Worm (Caenorhabditis elegans) whole organism, early embryonic: ENCODE results near the gene pcp-5.

Source experiments
- B0310.2 ChIP-seq: sonication (generic microtip); optimal IDR thresholded peaks from 2 replicates; lab custom pipeline; 2016; ENCODE audit warnings: mild to moderate bottlenecking, missing genetic modification characterization, missing compliant biosample characterization
- F13C5.2 ChIP-seq: sonication (generic microtip); optimal IDR thresholded peaks from 2 replicates; lab custom pipeline; 2017; ENCODE audit warnings: mild to moderate bottlenecking, missing genetic modification characterization, inconsistent platforms, missing compliant biosample characterization
- aly-1 ChIP-seq: sonication (generic microtip); optimal IDR thresholded peaks from 2 replicates; lab custom pipeline; 2016; ENCODE audit warnings: missing genetic modification characterization, missing compliant biosample characterization
- ama-1 ChIP-seq: fragments of 150-350 bp; optimal IDR thresholded peaks from 2 replicates; lab custom pipeline; 2014
- ceh-13 ChIP-seq: fragments of 200-800 bp; sonication (Bioruptor generic); optimal IDR thresholded peaks from 2 replicates; lab custom pipeline; 2018; ENCODE audit warnings: mild to moderate bottlenecking, missing genetic modification characterization, missing compliant biosample characterization
- ceh-36 ChIP-seq: sonication (generic microtip); optimal IDR thresholded peaks from 2 replicates; lab custom pipeline; 2016; ENCODE audit warnings: missing genetic modification characterization, inconsistent platforms, missing compliant biosample characterization
- ets-7 ChIP-seq: sonication (generic microtip); optimal IDR thresholded peaks from 2 replicates; lab custom pipeline; 2016; ENCODE audit warnings: missing genotype, missing genetic modification characterization, missing compliant biosample characterization
- flt-1 ChIP-seq: fragments of 200-800 bp; sonication (Bioruptor generic); IDR thresholded peaks from 2 replicates; pipeline ENCODE4 v1.3.6; 2022; ENCODE audit warnings: missing genetic modification characterization, missing compliant biosample characterization
- hmbx-1 ChIP-seq: sonication (generic microtip); optimal IDR thresholded peaks from 2 replicates; lab custom pipeline; 2016; ENCODE audit warnings: mild to moderate bottlenecking, missing genetic modification characterization, missing compliant biosample characterization
- hmg-4 ChIP-seq: fragments of 200-800 bp; sonication (Bioruptor generic); optimal IDR thresholded peaks from 2 replicates; lab custom pipeline; 2018; ENCODE audit warnings: mild to moderate bottlenecking, missing genetic modification characterization, missing compliant biosample characterization
- hnd-1 ChIP-seq: sonication (generic microtip); optimal IDR thresholded peaks from 2 replicates; lab custom pipeline; 2016; ENCODE audit warnings: missing genetic modification characterization, missing compliant biosample characterization
- pes-1 ChIP-seq: fragments of 200-800 bp; sonication (Bioruptor generic); IDR thresholded peaks from 2 replicates; pipeline ENCODE4 v1.3.6; 2022; ENCODE audit warnings: missing genetic modification reagents, missing genetic modification characterization, missing compliant biosample characterization
- scrt-1 ChIP-seq: fragments of 200-800 bp; sonication (Bioruptor generic); IDR thresholded peaks from 2 replicates; pipeline ENCODE4 v1.3.6; 2022; ENCODE audit warnings: missing genetic modification characterization, missing compliant biosample characterization
- sea-1 ChIP-seq: fragments of 200-800 bp; sonication (Bioruptor generic); conservative IDR thresholded peaks from 2 replicates; pipeline ENCODE4 v1.3.6; 2022; ENCODE audit warnings: missing genetic modification characterization, missing compliant biosample characterization
- tbx-11 ChIP-seq: fragments of 200-800 bp; sonication (Bioruptor generic); IDR thresholded peaks from 2 replicates; pipeline ENCODE4 v1.3.6; 2022; ENCODE audit warnings: missing genetic modification characterization, missing compliant biosample characterization
- tbx-37 ChIP-seq: fragments of 200-800 bp; sonication (Bioruptor generic); conservative IDR thresholded peaks from 2 replicates; pipeline ENCODE4 v1.3.6; 2022; ENCODE audit warnings: missing genetic modification reagents, missing genetic modification characterization, missing compliant biosample characterization
- tra-4 ChIP-seq: sonication (generic microtip); optimal IDR thresholded peaks from 2 replicates; lab custom pipeline; 2017; ENCODE audit warnings: missing genetic modification characterization, missing compliant biosample characterization

The pcp-5 gene

DNA sequence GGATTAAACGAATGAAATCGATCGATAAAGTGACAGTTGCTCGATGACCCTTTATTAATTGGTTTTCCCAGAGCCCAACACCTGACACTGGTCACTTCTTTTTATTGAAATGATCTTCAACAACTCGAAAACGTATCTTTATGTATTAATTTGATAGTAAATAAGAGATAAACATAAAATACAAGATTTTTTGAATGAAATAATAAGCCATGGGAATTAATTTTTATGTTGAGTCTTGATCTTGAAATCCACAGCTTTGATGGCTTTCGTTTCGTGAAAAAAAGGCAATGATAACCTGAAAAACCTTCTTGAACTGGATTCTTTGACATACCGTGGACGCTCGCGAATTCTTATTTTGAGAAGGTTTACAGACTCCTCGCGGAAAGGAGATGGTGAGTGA lies at the start of gene pcp-5:
Gene pcp-5 (minus strand): TSS at position 101 of the 400 bp plus-strand sequence.
- TF ChIP-seq B0310.2 (tag; lab: Kevin White, UChicago) (no peak), aly-1 (tag; lab: Kevin White, UChicago) (no peak), pes-1 (GFP tag; lab: Robert Waterston, UW) (no peak), tbx-11 (GFP tag; lab: Robert Waterston, UW) (no peak)

DNA sequence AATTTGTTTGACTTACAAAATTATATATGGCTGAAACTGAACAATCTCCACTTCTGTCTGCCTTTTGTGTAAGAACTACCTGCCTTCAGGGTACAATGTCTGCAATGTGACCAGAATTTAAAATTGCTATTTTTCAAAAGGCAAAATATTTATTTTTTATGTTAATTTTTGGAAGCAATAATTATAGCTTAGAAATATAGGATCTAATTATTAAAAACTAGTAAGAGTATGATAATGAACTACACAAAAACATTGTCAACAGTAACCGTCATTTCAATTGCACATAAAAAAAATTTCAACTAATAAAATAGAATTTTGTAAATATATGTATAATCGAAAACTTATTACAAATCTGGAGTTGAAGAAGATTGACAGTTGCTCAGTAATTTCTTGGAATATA lies 49.5 kb upstream of the pcp-5 start, which contains the start of gene C29E4.9:
Gene C29E4.9 (minus strand): TSS at position 101 of the 400 bp plus-strand sequence.
- TF ChIP-seq ama-1 (lab: Kevin White, UChicago) (no peak), pes-1 (GFP tag; lab: Robert Waterston, UW) (no peak), aly-1 (tag; lab: Kevin White, UChicago) (no peak)

DNA sequence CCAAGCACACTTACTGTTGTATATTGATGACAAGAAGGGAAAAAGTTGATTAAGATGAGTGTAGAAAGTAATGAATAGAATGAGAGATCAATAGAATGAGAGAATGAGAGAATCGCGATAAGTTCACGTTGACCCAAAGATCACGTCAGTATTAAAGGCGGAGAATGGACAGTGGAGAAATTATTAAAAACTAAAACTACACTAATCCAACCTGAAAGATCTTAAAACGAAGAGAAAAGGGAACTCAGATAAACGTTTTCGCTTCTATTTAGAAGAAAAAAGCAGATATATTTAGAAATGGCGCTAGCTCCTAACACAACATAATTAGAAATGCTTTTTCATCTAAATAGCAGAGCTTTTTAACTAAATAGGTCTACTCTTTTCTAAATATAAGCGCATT lies 45.8 kb upstream of the pcp-5 start, which contains the start of gene let-754:
Gene let-754 (minus strand): TSS at position 101 of the 400 bp plus-strand sequence.
- no peak for TF ChIP-seq B0310.2 (tag; lab: Kevin White, UChicago)
- no peak for TF ChIP-seq flt-1
- TF ChIP-seq hmg-4: no peak
- no peak for TF ChIP-seq ceh-13
- TF ChIP-seq F13C5.2 (tag; lab: Kevin White, UChicago): no peak
- no peak for TF ChIP-seq scrt-1 (GFP tag; lab: Robert Waterston, UW)
- no peak for TF ChIP-seq tra-4
- TF ChIP-seq hnd-1 (tag; lab: Kevin White, UChicago): no peak
- no peak for TF ChIP-seq tbx-11 (GFP tag; lab: Robert Waterston, UW)
- no peak for TF ChIP-seq aly-1 (tag; lab: Kevin White, UChicago)
- no peak for TF ChIP-seq ama-1 (lab: Kevin White, UChicago)
- TF ChIP-seq ets-7 (tag; lab: Kevin White, UChicago): no peak
- no peak for TF ChIP-seq ceh-36 (tag; lab: Kevin White, UChicago)
- no peak for TF ChIP-seq pes-1 (GFP tag; lab: Robert Waterston, UW)
- no peak for TF ChIP-seq hmbx-1 (tag; lab: Kevin White, UChicago)
- TF ChIP-seq sea-1 (GFP tag; lab: Robert Waterston, UW): no peak
- no peak for TF ChIP-seq tbx-37 (GFP tag; lab: Robert Waterston, UW)

DNA sequence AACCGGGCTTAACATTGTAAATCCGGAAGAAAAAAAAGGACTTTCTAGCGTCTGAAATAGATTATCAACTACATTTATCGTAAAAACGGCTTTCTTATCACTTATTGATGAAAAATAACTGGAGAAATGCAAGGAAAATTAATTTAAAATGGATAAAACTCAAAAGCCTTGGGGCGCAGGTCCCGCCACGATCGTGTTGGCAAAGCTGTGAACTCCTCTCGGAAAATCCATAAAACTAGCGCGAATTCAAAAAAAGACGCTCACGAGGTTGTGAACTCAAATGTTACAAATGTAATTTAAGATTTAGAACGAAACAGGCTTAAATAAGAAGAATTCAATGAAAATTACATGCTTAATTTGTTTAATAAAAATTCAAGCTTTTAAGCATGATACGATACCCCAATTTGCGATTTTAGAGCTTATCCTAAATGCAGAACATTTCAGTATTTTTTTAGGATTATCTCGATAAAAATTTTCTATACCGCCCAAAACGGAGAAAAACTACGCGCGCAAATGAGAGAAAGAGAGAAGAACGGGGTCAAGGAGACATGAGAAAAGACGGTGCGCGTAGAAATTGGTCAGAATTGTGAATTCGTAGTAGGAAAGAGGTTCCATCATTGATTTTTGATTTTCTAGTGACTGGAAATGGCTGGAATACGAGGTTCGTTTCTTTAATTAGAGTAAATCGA lies 44.8 kb upstream of the pcp-5 start, which contains the start of gene C29E4.15:
Gene C29E4.15 (plus strand): TSS at position 547 of the 689 bp plus-strand sequence.
- TF ChIP-seq aly-1 (tag; lab: Kevin White, UChicago) (no peak), tbx-11 (GFP tag; lab: Robert Waterston, UW) (no peak), tra-4 (no peak), tbx-37 (GFP tag; lab: Robert Waterston, UW) (no peak), ceh-36 (tag; lab: Kevin White, UChicago) (no peak), flt-1 (no peak), B0310.2 (tag; lab: Kevin White, UChicago) (no peak), hnd-1 (tag; lab: Kevin White, UChicago) (no peak), ceh-13 (no peak), F13C5.2 (tag; lab: Kevin White, UChicago) (no peak), sea-1 (GFP tag; lab: Robert Waterston, UW) (no peak)

DNA sequence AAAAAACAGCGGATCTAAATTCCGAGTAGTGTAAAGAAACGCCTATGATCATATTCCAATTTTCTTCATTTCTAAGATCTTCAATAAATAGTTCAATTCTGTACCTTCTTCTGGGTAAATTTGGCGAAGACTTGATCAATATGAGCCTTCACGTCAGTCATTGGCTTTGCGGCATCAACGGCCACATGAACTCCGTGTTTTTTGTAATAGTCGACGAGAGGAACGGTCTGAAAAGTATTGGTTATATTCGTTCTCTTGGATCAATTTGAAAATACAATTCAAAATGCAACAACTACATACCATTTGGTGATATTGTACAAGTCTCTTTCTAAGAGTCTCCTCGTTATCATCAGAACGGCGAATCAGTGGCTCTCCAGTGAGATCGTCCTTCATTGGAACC lies 43.0 kb upstream of the pcp-5 start:
- TF ChIP-seq flt-1 (no peak), tra-4 (no peak), tbx-37 (GFP tag; lab: Robert Waterston, UW) (no peak), ama-1 (lab: Kevin White, UChicago) (no peak), B0310.2 (tag; lab: Kevin White, UChicago) (no peak), aly-1 (tag; lab: Kevin White, UChicago) (no peak), tbx-11 (GFP tag; lab: Robert Waterston, UW) (no peak), hmbx-1 (tag; lab: Kevin White, UChicago) (no peak), scrt-1 (GFP tag; lab: Robert Waterston, UW) (no peak), F13C5.2 (tag; lab: Kevin White, UChicago) (no peak)

DNA sequence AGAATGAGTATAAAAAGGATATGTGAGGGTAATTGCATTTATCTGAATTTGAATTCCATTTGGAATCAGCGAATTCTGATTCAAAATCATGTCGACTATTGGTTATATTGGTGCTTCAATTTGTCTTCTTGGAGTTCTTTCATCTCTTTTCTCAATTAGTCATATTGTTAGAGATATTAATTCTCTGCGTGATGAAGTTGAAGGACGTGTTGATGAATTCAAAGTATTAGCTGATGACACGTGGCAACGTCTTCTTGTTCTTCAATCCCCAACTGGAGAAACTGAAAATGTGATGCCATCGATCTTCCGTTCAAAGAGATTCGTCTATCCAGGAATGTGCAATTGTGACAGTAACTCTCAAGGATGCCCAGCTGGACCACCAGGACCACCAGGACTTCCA lies 41.4 kb upstream of the pcp-5 start, which contains the start of gene col-90:
Gene col-90 (plus strand): TSS at position 37 of the 400 bp plus-strand sequence.
- TF ChIP-seq tra-4 (no peak), pes-1 (GFP tag; lab: Robert Waterston, UW) (no peak), flt-1 (no peak), ceh-13 (no peak), ceh-36 (tag; lab: Kevin White, UChicago) (no peak), hmg-4 (no peak), F13C5.2 (tag; lab: Kevin White, UChicago) (no peak), ama-1 (lab: Kevin White, UChicago) (no peak), tbx-11 (GFP tag; lab: Robert Waterston, UW) (no peak), scrt-1 (GFP tag; lab: Robert Waterston, UW) (no peak), aly-1 (tag; lab: Kevin White, UChicago) (no peak), ets-7 (tag; lab: Kevin White, UChicago) (no peak), tbx-37 (GFP tag; lab: Robert Waterston, UW) (no peak), hmbx-1 (tag; lab: Kevin White, UChicago) (no peak), B0310.2 (tag; lab: Kevin White, UChicago) (no peak), hnd-1 (tag; lab: Kevin White, UChicago) (no peak), sea-1 (GFP tag; lab: Robert Waterston, UW) (no peak)

DNA sequence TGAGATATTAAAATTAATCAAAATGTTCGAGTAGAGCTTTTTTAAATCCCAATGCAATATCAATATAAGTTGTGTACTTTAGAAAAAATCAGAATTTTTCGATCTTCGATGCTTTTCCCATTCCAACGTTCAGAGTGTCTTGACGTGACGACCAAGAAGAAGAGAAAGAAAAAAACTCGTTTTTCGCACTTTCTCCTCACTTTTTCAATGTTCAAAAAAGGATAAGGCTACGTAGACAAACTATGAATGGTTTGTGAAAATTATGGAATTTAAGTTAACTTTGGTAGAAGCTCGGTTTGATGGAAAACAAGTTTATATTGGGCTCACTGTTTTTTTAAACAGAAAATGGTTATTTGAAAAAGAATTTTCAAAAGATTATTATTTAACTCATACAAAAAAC lies 40.3 kb upstream of the pcp-5 start:
- no peak for TF ChIP-seq ets-7 (tag; lab: Kevin White, UChicago)
- no peak for TF ChIP-seq tbx-11 (GFP tag; lab: Robert Waterston, UW)
- no peak for TF ChIP-seq F13C5.2 (tag; lab: Kevin White, UChicago)
- no peak for TF ChIP-seq hnd-1 (tag; lab: Kevin White, UChicago)
- no peak for TF ChIP-seq ama-1 (lab: Kevin White, UChicago)
- no peak for TF ChIP-seq hmbx-1 (tag; lab: Kevin White, UChicago)
- no peak for TF ChIP-seq tra-4
- TF ChIP-seq tbx-37 (GFP tag; lab: Robert Waterston, UW): no peak
- TF ChIP-seq B0310.2 (tag; lab: Kevin White, UChicago): no peak
- TF ChIP-seq scrt-1 (GFP tag; lab: Robert Waterston, UW): no peak
- no peak for TF ChIP-seq ceh-13
- no peak for TF ChIP-seq hmg-4
